Worm (Caenorhabditis elegans) whole organism, L1 larva: ENCODE results near the gene eat-3.
A peak's percentile ranks its signal among the peaks of the same experiment; 100 is the strongest.

Source experiments
- aly-2 ChIP-seq: fragments of 150-350 bp; optimal IDR thresholded peaks from 2 replicates; lab custom pipeline; 2014; ENCODE audit warnings: missing biosample characterization, missing genetic modification characterization
- ceh-63 ChIP-seq: fragments of 200-800 bp; sonication (Bioruptor generic); optimal IDR thresholded peaks from 2 replicates; lab custom pipeline; 2018; ENCODE audit warnings: mild to moderate bottlenecking, missing genetic modification characterization, missing compliant biosample characterization
- dpl-1 ChIP-seq, 3 experiments: fragments of 150-350 bp in 2 of 3; sonication (generic microtip) in 1 of 3; optimal IDR thresholded peaks; 2 replicates each; lab custom pipeline; 2014 to 2017; ENCODE audit warnings: missing biosample characterization in 3 of 3, missing genetic modification characterization in 3 of 3, missing genetic modification reagents in 3 of 3
- lin-13 ChIP-seq: fragments of 150-350 bp; optimal IDR thresholded peaks from 2 replicates; lab custom pipeline; 2014; ENCODE audit warnings: missing biosample characterization, missing genetic modification reagents, missing genetic modification characterization
- lsy-2 ChIP-seq, 2 experiments: fragments of 150-350 bp; optimal IDR thresholded peaks; 2 replicates each; lab custom pipeline; 2014; ENCODE audit warnings: missing biosample characterization in 2 of 2, missing genetic modification characterization in 2 of 2
- unc-30 ChIP-seq: sonication (generic microtip); optimal IDR thresholded peaks from 2 replicates; lab custom pipeline; 2017; ENCODE audit warnings: missing biosample characterization, missing genetic modification characterization
- unc-62 ChIP-seq: fragments of 150-350 bp; optimal IDR thresholded peaks from 2 replicates; lab custom pipeline; 2014; ENCODE audit warnings: missing biosample characterization, missing genetic modification reagents, missing genetic modification characterization
- zag-1 ChIP-seq: fragments of 150-350 bp; optimal IDR thresholded peaks from 2 replicates; lab custom pipeline; 2014; ENCODE audit warnings: missing biosample characterization, missing genetic modification characterization

ce11 chrII:9343955-9344354, 19.3 kb downstream of the eat-3 start:
- TF ChIP-seq lsy-2 (tag; optimal IDR thresholded peaks at IDR 0.05; lab: Kevin White, UChicago) (peak in 1 of 2 experiments; percentile 12), unc-62 (GFP tag; lab: Kevin White, UChicago) (no peak), lin-13 (no peak), zag-1 (tag; lab: Kevin White, UChicago) (no peak), unc-30 (tag; lab: Kevin White, UChicago) (no peak), dpl-1 (GFP tag; optimal IDR thresholded peaks at IDR 0.05; lab: Kevin White, UChicago) (peak in 1 of 3 experiments; percentile 10), ceh-63 (GFP tag; lab: Kevin White, UChicago) (no peak), aly-2 (tag; lab: Kevin White, UChicago) (no peak)
